Fruit fly (Drosophila melanogaster) whole organism, embryonic: Measurements from ENCODE around the gene dpr20.

Source experiments
- CG10209 ChIP-seq: fragments of 200-800 bp; sonication (Bioruptor generic); optimal IDR thresholded peaks from 3 replicates; lab custom pipeline; 2017; ENCODE audit warnings: missing biosample characterization, mild to moderate bottlenecking, missing genetic modification characterization, missing genetic modification reagents
- CG11504 ChIP-seq: fragments of 200-800 bp; sonication (Bioruptor generic); optimal IDR thresholded peaks from 3 replicates; lab custom pipeline; 2019; ENCODE audit warnings: missing biosample characterization, mild to moderate bottlenecking, missing genetic modification characterization, moderate library complexity
- CG11723 ChIP-seq: fragments of 200-800 bp; sonication (Bioruptor generic); optimal IDR thresholded peaks from 2 replicates; lab custom pipeline; 2017; ENCODE audit warnings: missing biosample characterization, mild to moderate bottlenecking, missing genetic modification characterization
- CG14965 ChIP-seq: fragments of 200-800 bp; sonication (Bioruptor generic); optimal IDR thresholded peaks from 2 replicates; lab custom pipeline; 2016; ENCODE audit warnings: missing biosample characterization, missing genetic modification characterization, borderline replicate concordance
- CG15011 ChIP-seq: fragments of 200-800 bp; sonication (Bioruptor generic); optimal IDR thresholded peaks from 3 replicates; lab custom pipeline; 2018; ENCODE audit warnings: missing biosample characterization, mild to moderate bottlenecking, missing genetic modification characterization
- CG15073 ChIP-seq: fragments of 200-800 bp; sonication (Bioruptor generic); optimal IDR thresholded peaks from 2 replicates; lab custom pipeline; 2016; ENCODE audit warnings: missing biosample characterization, missing genetic modification characterization
- CG1603 ChIP-seq: fragments of 200-800 bp; sonication (Bioruptor generic); optimal IDR thresholded peaks from 2 replicates; lab custom pipeline; 2019; ENCODE audit warnings: missing biosample characterization, mild to moderate bottlenecking, missing genetic modification characterization, moderate library complexity
- CG17186 ChIP-seq: fragments of 200-800 bp; sonication (Bioruptor generic); optimal IDR thresholded peaks from 3 replicates; lab custom pipeline; 2017; ENCODE audit warnings: missing biosample characterization, missing genetic modification reagents, missing genetic modification characterization
- CG17328 ChIP-seq: fragments of 200-800 bp; sonication (Bioruptor generic); IDR thresholded peaks from 2 replicates; pipeline ENCODE4 v1.3.6; 2022; ENCODE audit warnings: missing biosample characterization, missing genetic modification characterization
- CG18262 ChIP-seq: fragments of 200-800 bp; optimal IDR thresholded peaks from 3 replicates; lab custom pipeline; 2019; ENCODE audit warnings: missing biosample characterization, mild to moderate bottlenecking, missing genetic modification characterization, moderate library complexity
- CG1832 ChIP-seq: fragments of 200-800 bp; sonication (Bioruptor generic); optimal IDR thresholded peaks from 2 replicates; lab custom pipeline; 2017; ENCODE audit warnings: missing biosample characterization, mild to moderate bottlenecking, missing genetic modification characterization, inconsistent platforms
- CG2202 ChIP-seq: fragments of 200-800 bp; sonication (Bioruptor generic); optimal IDR thresholded peaks from 2 replicates; lab custom pipeline; 2018; ENCODE audit warnings: missing biosample characterization, mild to moderate bottlenecking, missing genetic modification characterization
- CG31388 ChIP-seq: fragments of 200-800 bp; sonication (Bioruptor generic); optimal IDR thresholded peaks from 2 replicates; lab custom pipeline; 2016; ENCODE audit warnings: missing biosample characterization, missing genetic modification characterization
- CG4707 ChIP-seq: fragments of 200-800 bp; sonication (Bioruptor generic); optimal IDR thresholded peaks from 2 replicates; lab custom pipeline; 2018; ENCODE audit warnings: missing biosample characterization, mild to moderate bottlenecking, missing genetic modification characterization, moderate library complexity
- CG4854 ChIP-seq: fragments of 200-800 bp; sonication (Bioruptor generic); optimal IDR thresholded peaks from 2 replicates; lab custom pipeline; 2016; ENCODE audit warnings: missing biosample characterization, missing genetic modification characterization, inconsistent platforms
- CG5953 ChIP-seq: fragments of 200-800 bp; sonication (Bioruptor generic); IDR thresholded peaks from 2 replicates; pipeline ENCODE4 v1.3.6; 2022; ENCODE audit warnings: missing biosample characterization, missing genetic modification characterization
- CG7839 ChIP-seq: fragments of 200-800 bp; sonication (Bioruptor generic); optimal IDR thresholded peaks from 3 replicates; lab custom pipeline; 2018; ENCODE audit warnings: missing biosample characterization, mild to moderate bottlenecking, missing genetic modification characterization, moderate library complexity
- CG8290 ChIP-seq, 3 experiments: fragments of 200-800 bp; sonication (Bioruptor generic); optimal IDR thresholded peaks; 2 replicates each; lab custom pipeline; 2016 to 2019; ENCODE audit warnings: missing biosample characterization in 3 of 3, missing genetic modification characterization in 3 of 3, mild to moderate bottlenecking in 2 of 3, moderate library complexity in 1 of 3
- CG9215 ChIP-seq: fragments of 200-800 bp; sonication (Bioruptor generic); IDR thresholded peaks from 2 replicates; pipeline ENCODE4 v1.3.6; 2022; ENCODE audit warnings: missing biosample characterization, missing genetic modification characterization
- CG9727 ChIP-seq: fragments of 200-800 bp; sonication (Bioruptor generic); optimal IDR thresholded peaks from 3 replicates; lab custom pipeline; 2017; ENCODE audit warnings: missing biosample characterization, mild to moderate bottlenecking, missing genetic modification characterization
- CG9932 ChIP-seq: fragments of 200-800 bp; sonication (Bioruptor generic); IDR thresholded peaks from 2 replicates; pipeline ENCODE4 v1.3.6; 2022; ENCODE audit warnings: missing biosample characterization, missing genetic modification characterization
- CkIIα-i1 ChIP-seq: fragments of 200-800 bp; sonication (Bioruptor generic); IDR thresholded peaks from 2 replicates; pipeline ENCODE4 v1.3.6; 2022; ENCODE audit warnings: missing biosample characterization, missing genetic modification characterization
- Hmr ChIP-seq: fragments of 200-800 bp; sonication (Bioruptor generic); optimal IDR thresholded peaks from 3 replicates; lab custom pipeline; 2017; ENCODE audit warnings: mild to moderate bottlenecking, missing biosample characterization, missing genetic modification reagents, missing genetic modification characterization
- Max ChIP-seq: fragments of 200-800 bp; sonication (Bioruptor generic); optimal IDR thresholded peaks from 2 replicates; lab custom pipeline; 2016; ENCODE audit warnings: missing biosample characterization, mild to moderate bottlenecking, missing genetic modification characterization
- Med ChIP-seq: fragments of 200-800 bp; sonication (Bioruptor generic); peaks from one replicate; lab custom pipeline; 2016; ENCODE audit warnings: missing biosample characterization, missing genetic modification characterization, mild to moderate bottlenecking, inconsistent platforms, moderate library complexity
- Nf-YC ChIP-seq: fragments of 200-800 bp; optimal IDR thresholded peaks from 3 replicates; lab custom pipeline; 2019; ENCODE audit warnings: missing biosample characterization, mild to moderate bottlenecking, missing genetic modification characterization, moderate library complexity
- Rx ChIP-seq: fragments of 200-800 bp; sonication (Bioruptor generic); IDR thresholded peaks from 2 replicates; pipeline ENCODE4 v1.3.6; 2022; ENCODE audit warnings: missing biosample characterization, missing genetic modification characterization
- Scr ChIP-seq: fragments of 200-800 bp; sonication (Bioruptor generic); IDR thresholded peaks from 2 replicates; pipeline ENCODE4 v1.3.6; 2022; ENCODE audit warnings: missing biosample characterization, missing genetic modification characterization; ENCODE audit not compliant: partially characterized antibody
- Tbp ChIP-seq: fragments of >200 bp; optimal IDR thresholded peaks from 2 replicates; lab custom pipeline; 2018; ENCODE audit warnings: missing biosample characterization, missing genetic modification characterization
- Trl ChIP-seq, 3 experiments: fragments of >200 bp in 2 of 3; fragments of 200-800 bp in 1 of 3; sonication (Bioruptor generic) in 1 of 3; optimal IDR thresholded peaks; 2 replicates in 1 of 3; 3 replicates in 2 of 3; lab custom pipeline; 2016 to 2017; ENCODE audit warnings: missing biosample characterization in 1 of 3, missing genetic modification characterization in 1 of 3
- Xbp1 ChIP-seq: fragments of 200-800 bp; sonication (Bioruptor generic); optimal IDR thresholded peaks from 3 replicates; lab custom pipeline; 2016; ENCODE audit warnings: missing biosample characterization, mild to moderate bottlenecking, missing genetic modification characterization
- btn ChIP-seq: fragments of 200-800 bp; sonication (Bioruptor generic); optimal IDR thresholded peaks from 2 replicates; lab custom pipeline; 2016; ENCODE audit warnings: missing biosample characterization, missing genetic modification characterization
- croc ChIP-seq: fragments of 200-800 bp; sonication (Bioruptor generic); conservative IDR thresholded peaks from 3 replicates; pipeline ENCODE4 v1.3.6; 2022; ENCODE audit warnings: missing biosample characterization, missing genetic modification characterization
- da ChIP-seq: fragments of 200-800 bp; sonication (Bioruptor generic); optimal IDR thresholded peaks from 2 replicates; lab custom pipeline; 2016; ENCODE audit warnings: missing biosample characterization, missing genetic modification characterization
- dati ChIP-seq: fragments of 200-800 bp; sonication (Bioruptor generic); IDR thresholded peaks from 2 replicates; pipeline ENCODE4 v1.3.6; 2022; ENCODE audit warnings: missing biosample characterization, missing genetic modification characterization
- dmrt99B ChIP-seq: fragments of 200-800 bp; sonication (Bioruptor generic); optimal IDR thresholded peaks from 2 replicates; lab custom pipeline; 2018; ENCODE audit warnings: missing biosample characterization, mild to moderate bottlenecking, missing genetic modification characterization, moderate library complexity
- eve ChIP-seq, 2 experiments: fragments of >200 bp; optimal IDR thresholded peaks; 2 replicates each; lab custom pipeline; 2017; ENCODE audit warnings: missing biosample characterization in 2 of 2, missing genetic modification characterization in 2 of 2
- exex ChIP-seq: fragments of 200-800 bp; sonication (Bioruptor generic); optimal IDR thresholded peaks from 4 replicates; lab custom pipeline; 2018; ENCODE audit warnings: missing biosample characterization, mild to moderate bottlenecking, missing genetic modification characterization, moderate library complexity
- eyg ChIP-seq: fragments of 200-800 bp; sonication (Bioruptor generic); optimal IDR thresholded peaks from 3 replicates; lab custom pipeline; 2016; ENCODE audit warnings: missing biosample characterization, missing genetic modification characterization
- fu2 ChIP-seq: fragments of 200-800 bp; sonication (Bioruptor generic); optimal IDR thresholded peaks from 2 replicates; lab custom pipeline; 2016; ENCODE audit warnings: missing biosample characterization, missing genetic modification characterization
- grn ChIP-seq: fragments of 200-800 bp; sonication (Bioruptor generic); optimal IDR thresholded peaks from 3 replicates; lab custom pipeline; 2017; ENCODE audit warnings: missing biosample characterization, missing genetic modification characterization
- ham ChIP-seq: fragments of 200-800 bp; sonication (Bioruptor generic); IDR thresholded peaks from 2 replicates; pipeline ENCODE4 v1.3.6; 2022; ENCODE audit warnings: missing biosample characterization, missing genetic modification characterization
- lov ChIP-seq, 2 experiments: fragments of 200-800 bp in 1 of 2; fragments of >200 bp in 1 of 2; sonication (Bioruptor generic) in 1 of 2; IDR thresholded peaks in 1 of 2; optimal IDR thresholded peaks in 1 of 2; 2 replicates in 1 of 2; 3 replicates in 1 of 2; pipeline versions ENCODE4 v1.3.6 to Lab custom; 2017 to 2022; ENCODE audit warnings: missing biosample characterization in 1 of 2, missing genetic modification characterization in 1 of 2
- peb ChIP-seq: fragments of 200-800 bp; sonication (Bioruptor generic); IDR thresholded peaks from 2 replicates; pipeline ENCODE4 v1.3.6; 2022; ENCODE audit warnings: missing biosample characterization, missing genetic modification characterization
- pho ChIP-seq: fragments of 200-800 bp; sonication (Bioruptor generic); optimal IDR thresholded peaks from 2 replicates; lab custom pipeline; 2016; ENCODE audit warnings: missing biosample characterization, missing genetic modification characterization
- sima ChIP-seq: fragments of 200-800 bp; sonication (Bioruptor generic); optimal IDR thresholded peaks from 2 replicates; lab custom pipeline; 2016; ENCODE audit warnings: missing biosample characterization, missing genetic modification characterization
- sqz ChIP-seq: fragments of 200-800 bp; sonication (Bioruptor generic); optimal IDR thresholded peaks from 3 replicates; lab custom pipeline; 2018; ENCODE audit warnings: missing biosample characterization, mild to moderate bottlenecking, missing genetic modification characterization
- unpg ChIP-seq: fragments of 200-800 bp; sonication (Bioruptor generic); optimal IDR thresholded peaks from 3 replicates; lab custom pipeline; 2018; ENCODE audit warnings: missing biosample characterization, mild to moderate bottlenecking, missing genetic modification characterization, moderate library complexity
- wor ChIP-seq: fragments of 200-800 bp; sonication (Bioruptor generic); IDR thresholded peaks from 2 replicates; pipeline ENCODE4 v1.3.6; 2022; ENCODE audit warnings: missing biosample characterization, missing genetic modification characterization

dpr20 gene

DNA sequence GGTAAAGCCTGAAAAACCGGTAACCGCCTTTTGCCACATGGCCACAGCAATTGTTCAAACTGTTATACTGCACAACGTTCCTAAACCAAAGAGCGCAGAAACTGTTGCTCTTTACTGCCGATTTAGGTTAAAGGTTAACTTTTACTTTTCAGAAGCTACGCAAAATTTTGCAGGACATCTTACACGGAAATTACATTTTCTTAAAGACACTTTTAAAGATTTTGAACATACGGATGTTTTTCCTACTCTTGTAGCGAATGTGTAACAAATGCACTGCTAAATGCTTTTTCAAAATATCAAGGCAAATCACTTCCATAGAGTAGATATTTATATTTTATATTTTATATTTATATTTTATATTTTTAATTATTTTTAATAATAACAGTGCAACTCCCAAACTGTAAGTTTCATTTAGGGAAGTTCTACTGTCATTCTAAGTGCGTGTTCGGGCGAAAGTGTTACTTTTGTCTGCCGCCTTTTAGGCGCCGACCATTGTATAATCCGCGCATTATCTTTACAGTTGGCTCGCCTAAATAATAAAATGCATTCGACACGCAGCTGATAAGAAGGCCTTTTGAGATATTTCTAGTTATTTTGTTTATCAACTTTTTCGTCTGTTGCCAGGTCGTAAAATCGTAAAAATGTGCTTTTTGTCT, 25.3 kb upstream of the dpr20 start (continued):
- no peak for TF ChIP-seq CG4854
- no peak for TF ChIP-seq wor (GFP tag; lab: Robert Waterston, UW)
- TF ChIP-seq CG11723 (GFP tag; lab: Kevin White, UChicago): no peak
- TF ChIP-seq CG1603: no peak
- TF ChIP-seq CG9215: no peak
- no peak for TF ChIP-seq CG15073 (GFP tag; lab: Kevin White, UChicago)
- no peak for TF ChIP-seq lov (optimal IDR thresholded peaks at IDR 0.05; lab: Kevin White, UChicago)
- TF ChIP-seq lov (GFP tag; IDR thresholded peaks at IDR 0.05; lab: Robert Waterston, UW): no peak
- TF ChIP-seq Max (GFP tag; lab: Kevin White, UChicago): no peak
- TF ChIP-seq CG11504 (tag; lab: Kevin White, UChicago): peak; percentile 59
- TF ChIP-seq da (GFP tag; lab: Kevin White, UChicago): no peak
- TF ChIP-seq CkIIα-i1 (GFP tag; lab: Robert Waterston, UW): no peak
- TF ChIP-seq Xbp1 (GFP tag; lab: Kevin White, UChicago): no peak
- TF ChIP-seq Rx (GFP tag; lab: Robert Waterston, UW): no peak
- no peak for TF ChIP-seq Trl (optimal IDR thresholded peaks at IDR 0.05; lab: Kevin White, UChicago)
- TF ChIP-seq Trl (GFP tag; optimal IDR thresholded peaks at IDR 0.05; lab: Kevin White, UChicago): no peak
- TF ChIP-seq ham (GFP tag; lab: Robert Waterston, UW): no peak
- TF ChIP-seq eyg (GFP tag; lab: Kevin White, UChicago): no peak
- TF ChIP-seq croc (GFP tag; lab: Robert Waterston, UW): no peak
- TF ChIP-seq Nf-YC (tag; lab: Kevin White, UChicago): no peak
- no peak for TF ChIP-seq sima (GFP tag; lab: Kevin White, UChicago)
- TF ChIP-seq CG17186 (GFP tag; lab: Kevin White, UChicago): no peak
- TF ChIP-seq unpg (GFP tag; lab: Kevin White, UChicago): no peak
- no peak for TF ChIP-seq CG4707 (GFP tag; lab: Kevin White, UChicago)
- TF ChIP-seq Hmr (GFP tag; lab: Kevin White, UChicago): no peak
- no peak for TF ChIP-seq grn (GFP tag; lab: Kevin White, UChicago)
- peak; percentile 44 for TF ChIP-seq CG9727 (GFP tag; lab: Kevin White, UChicago)
- no peak for TF ChIP-seq dati (GFP tag; lab: Robert Waterston, UW)
- TF ChIP-seq CG18262: peak; percentile 45
- no peak for TF ChIP-seq Med
- no peak for TF ChIP-seq CG2202
- no peak for TF ChIP-seq fu2
- no peak for TF ChIP-seq CG15011 (GFP tag; lab: Kevin White, UChicago)
- no peak for TF ChIP-seq sqz (GFP tag; lab: Kevin White, UChicago)
- TF ChIP-seq dmrt99B (tag; lab: Kevin White, UChicago): peak; percentile 58
- no peak for TF ChIP-seq CG31388 (GFP tag; lab: Kevin White, UChicago)
- no peak for TF ChIP-seq Tbp (GFP tag; lab: Kevin White, UChicago)
- no peak for TF ChIP-seq btn (GFP tag; lab: Kevin White, UChicago)
- peak; percentile 73 for TF ChIP-seq CG8290 (GFP tag; optimal IDR thresholded peaks at IDR 0.05; lab: Kevin White, UChicago)
- peak in 1 of 2 experiments; percentile 32 for TF ChIP-seq CG8290 (tag; optimal IDR thresholded peaks at IDR 0.05; lab: Kevin White, UChicago)
- TF ChIP-seq CG1832 (GFP tag; lab: Kevin White, UChicago): no peak
- TF ChIP-seq CG14965: no peak
- TF ChIP-seq eve (GFP tag; optimal IDR thresholded peaks at IDR 0.05; lab: Kevin White, UChicago): no peak
- no peak for TF ChIP-seq Scr
- no peak for TF ChIP-seq CG5953 (GFP tag; lab: Robert Waterston, UW)
- no peak for TF ChIP-seq CG9932
- TF ChIP-seq peb (GFP tag; lab: Robert Waterston, UW): no peak
- no peak for TF ChIP-seq CG17328 (GFP tag; lab: Robert Waterston, UW)
- no peak for TF ChIP-seq pho (GFP tag; lab: Kevin White, UChicago)
- TF ChIP-seq CG7839 (tag; lab: Kevin White, UChicago): peak; percentile 58
- TF ChIP-seq CG10209 (GFP tag; lab: Kevin White, UChicago): no peak
- no peak for TF ChIP-seq exex (tag; lab: Kevin White, UChicago)
